Fruit fly (Drosophila melanogaster): ENCODE data around the gene P5CS.

The P5CS gene

dm6 chr3L:22028225-22028624 lies 56.4 kb downstream of the P5CS start, which contains the start of gene CG7140:
CG7140 (minus strand) TSS chr3L:22028325.
- no peak for TF ChIP-seq CG7839 (tag; optimal IDR thresholded peaks at IDR 0.05)

- TF ChIP-seq CG1792 (GFP tag; optimal IDR thresholded peaks at IDR 0.05), result no peak
- no peak for TF ChIP-seq CG10209 (GFP tag; optimal IDR thresholded peaks at IDR 0.05)
- TF ChIP-seq ATbp (GFP tag; optimal IDR thresholded peaks at IDR 0.05), result no peak
- no peak for TF ChIP-seq CG17802 (tag; optimal IDR thresholded peaks at IDR 0.05)
- TF ChIP-seq CG17328 (GFP tag; IDR thresholded peaks at IDR 0.05), result no peak
- TF ChIP-seq CG42726 (GFP tag; IDR thresholded peaks at IDR 0.05; ENCODE audit: partially characterized antibody), result no peak
- no peak for TF ChIP-seq CG30431 (GFP tag; optimal IDR thresholded peaks at IDR 0.05)
- TF ChIP-seq Pdp1 (GFP tag; optimal IDR thresholded peaks at IDR 0.05), result no peak
- no peak for TF ChIP-seq Ets65A (GFP tag)
- TF ChIP-seq wek (GFP tag; optimal IDR thresholded peaks at IDR 0.05), result no peak
- TF ChIP-seq Ada2b (GFP tag; IDR thresholded peaks at IDR 0.05), result no peak
Measured at dm6 chr3L:22029670-22030069, 57.9 kb downstream of the P5CS start, which contains the start of gene CG43392. CG43392 (minus strand) TSS chr3L:22029770.

Data from whole organism, embryonic.